Fruit fly (Drosophila melanogaster) whole organism, embryonic: ENCODE results near the gene fred.
A peak's percentile ranks its signal among the peaks of the same experiment; 100 is the strongest.

Experiments
- Antp ChIP-seq: fragments of 200-800 bp; sonication (Bioruptor generic); optimal IDR thresholded peaks from 3 replicates; lab custom pipeline; 2016; ENCODE audit warnings: missing biosample characterization, missing genetic modification characterization
- Atf3 ChIP-seq: fragments of 200-800 bp; sonication (Bioruptor generic); optimal IDR thresholded peaks from 3 replicates; lab custom pipeline; 2016; ENCODE audit warnings: missing biosample characterization, missing genetic modification characterization
- Awh ChIP-seq: fragments of 200-800 bp; sonication (Bioruptor generic); IDR thresholded peaks from 2 replicates; pipeline ENCODE4, ENCODE4 v1.3.6; 2022; ENCODE audit warnings: missing biosample characterization, missing genetic modification characterization
- BtbVII ChIP-seq: fragments of 200-800 bp; sonication (Bioruptor generic); optimal IDR thresholded peaks from 3 replicates; lab custom pipeline; 2017; ENCODE audit warnings: missing biosample characterization, mild to moderate bottlenecking, missing genetic modification characterization
- CG10209 ChIP-seq: fragments of 200-800 bp; sonication (Bioruptor generic); optimal IDR thresholded peaks from 3 replicates; lab custom pipeline; 2017; ENCODE audit warnings: missing biosample characterization, mild to moderate bottlenecking, missing genetic modification characterization, missing genetic modification reagents
- CG10979 ChIP-seq: fragments of 200-800 bp; sonication (Bioruptor generic); optimal IDR thresholded peaks from 2 replicates; lab custom pipeline; 2018; ENCODE audit warnings: missing biosample characterization, mild to moderate bottlenecking, missing genetic modification characterization, moderate library complexity
- CG11723 ChIP-seq: fragments of 200-800 bp; sonication (Bioruptor generic); optimal IDR thresholded peaks from 2 replicates; lab custom pipeline; 2017; ENCODE audit warnings: missing biosample characterization, mild to moderate bottlenecking, missing genetic modification characterization
- CG12236 ChIP-seq: fragments of 200-800 bp; sonication (Bioruptor generic); optimal IDR thresholded peaks from 2 replicates; lab custom pipeline; 2016; ENCODE audit warnings: missing biosample characterization, missing genetic modification characterization
- CG12744 ChIP-seq: fragments of 200-800 bp; sonication (Bioruptor generic); optimal IDR thresholded peaks from 2 replicates; lab custom pipeline; 2016; ENCODE audit warnings: missing biosample characterization, missing genetic modification characterization
- CG12769 ChIP-seq: fragments of 200-800 bp; sonication (Bioruptor generic); optimal IDR thresholded peaks from 2 replicates; lab custom pipeline; 2019; ENCODE audit warnings: missing biosample characterization, mild to moderate bottlenecking, missing genetic modification characterization, moderate library complexity
- CG13894 ChIP-seq: fragments of 200-800 bp; sonication (Bioruptor generic); optimal IDR thresholded peaks from 3 replicates; lab custom pipeline; 2018; ENCODE audit warnings: missing biosample characterization, mild to moderate bottlenecking, missing genetic modification characterization, moderate library complexity
- CG14710 ChIP-seq: fragments of 200-800 bp; sonication (Bioruptor generic); optimal IDR thresholded peaks from 3 replicates; lab custom pipeline; 2019; ENCODE audit warnings: missing biosample characterization, mild to moderate bottlenecking, missing genetic modification characterization, moderate library complexity
- CG1602 ChIP-seq: fragments of 200-800 bp; sonication (Bioruptor generic); optimal IDR thresholded peaks from 3 replicates; lab custom pipeline; 2016; ENCODE audit warnings: missing biosample characterization, missing genetic modification characterization
- CG16779 ChIP-seq: fragments of 200-800 bp; sonication (Bioruptor generic); IDR thresholded peaks from 2 replicates; pipeline ENCODE4 v1.3.6; 2022; ENCODE audit warnings: missing biosample characterization, missing genetic modification characterization
- CG16813 ChIP-seq: fragments of 200-800 bp; sonication (Bioruptor generic); IDR thresholded peaks from 3 replicates; pipeline ENCODE4 v1.3.6; 2022; ENCODE audit warnings: missing biosample characterization, missing genetic modification characterization; ENCODE audit not compliant: partially characterized antibody
- CG16863 ChIP-seq: fragments of 200-800 bp; sonication (Bioruptor generic); optimal IDR thresholded peaks from 3 replicates; lab custom pipeline; 2016; ENCODE audit warnings: missing biosample characterization, missing genetic modification characterization
- CG2116 ChIP-seq: fragments of 200-800 bp; sonication (Bioruptor generic); optimal IDR thresholded peaks from 3 replicates; lab custom pipeline; 2018; ENCODE audit warnings: missing biosample characterization, mild to moderate bottlenecking, missing genetic modification characterization
- CG30431 ChIP-seq: fragments of 200-800 bp; sonication (Bioruptor generic); optimal IDR thresholded peaks from 2 replicates; lab custom pipeline; 2017; ENCODE audit warnings: missing biosample characterization, missing genetic modification characterization
- CG33557 ChIP-seq: fragments of 200-800 bp; sonication (Bioruptor generic); optimal IDR thresholded peaks from 2 replicates; lab custom pipeline; 2019; ENCODE audit warnings: missing biosample characterization, mild to moderate bottlenecking, missing genetic modification characterization, moderate library complexity
- CG3407 ChIP-seq: fragments of 200-800 bp; sonication (Bioruptor generic); optimal IDR thresholded peaks from 2 replicates; lab custom pipeline; 2018; ENCODE audit warnings: missing biosample characterization, mild to moderate bottlenecking, missing genetic modification characterization
- CG4424 ChIP-seq: fragments of 200-800 bp; sonication (Bioruptor generic); optimal IDR thresholded peaks from 3 replicates; lab custom pipeline; 2016; ENCODE audit warnings: missing biosample characterization, missing genetic modification characterization
- CG6254 ChIP-seq: fragments of 200-800 bp; sonication (Bioruptor generic); optimal IDR thresholded peaks from 3 replicates; lab custom pipeline; 2017; ENCODE audit warnings: mild to moderate bottlenecking, missing biosample characterization, missing genetic modification reagents, missing genetic modification characterization
- CG8290 ChIP-seq, 3 experiments: fragments of 200-800 bp; sonication (Bioruptor generic); optimal IDR thresholded peaks; 2 replicates each; lab custom pipeline; 2016 to 2019; ENCODE audit warnings: missing biosample characterization in 3 of 3, missing genetic modification characterization in 3 of 3, mild to moderate bottlenecking in 2 of 3, moderate library complexity in 1 of 3
- Chrac-16 ChIP-seq: fragments of 200-800 bp; sonication (Bioruptor generic); optimal IDR thresholded peaks from 3 replicates; lab custom pipeline; 2016; ENCODE audit warnings: missing biosample characterization, missing genetic modification characterization
- CrebB ChIP-seq: fragments of 200-800 bp; sonication (Bioruptor generic); optimal IDR thresholded peaks from 3 replicates; lab custom pipeline; 2018; ENCODE audit warnings: missing biosample characterization, mild to moderate bottlenecking, missing genetic modification characterization
- E2f1 ChIP-seq: fragments of 200-800 bp; sonication (Bioruptor generic); IDR thresholded peaks from 2 replicates; pipeline ENCODE4 v1.3.6; 2022; ENCODE audit warnings: missing biosample characterization, missing genetic modification characterization
- E2f2 ChIP-seq: fragments of 200-800 bp; sonication (Bioruptor generic); IDR thresholded peaks from 2 replicates; pipeline ENCODE4 v1.3.6; 2022; ENCODE audit warnings: missing biosample characterization, missing genetic modification characterization
- Ets97D ChIP-seq: fragments of 200-800 bp; sonication (Bioruptor generic); optimal IDR thresholded peaks from 3 replicates; lab custom pipeline; 2016; ENCODE audit warnings: missing biosample characterization, missing genetic modification characterization
- HmgD ChIP-seq: fragments of 200-800 bp; sonication (Bioruptor generic); optimal IDR thresholded peaks from 3 replicates; lab custom pipeline; 2016; ENCODE audit warnings: missing biosample characterization, missing genetic modification characterization
- Hmr ChIP-seq: fragments of 200-800 bp; sonication (Bioruptor generic); optimal IDR thresholded peaks from 3 replicates; lab custom pipeline; 2017; ENCODE audit warnings: mild to moderate bottlenecking, missing biosample characterization, missing genetic modification reagents, missing genetic modification characterization
- Hr3 ChIP-seq: fragments of 200-800 bp; sonication (Bioruptor generic); optimal IDR thresholded peaks from 3 replicates; lab custom pipeline; 2016; ENCODE audit warnings: missing biosample characterization, missing genetic modification characterization
- Hr51 ChIP-seq, 2 experiments: fragments of 200-800 bp; sonication (Bioruptor generic); optimal IDR thresholded peaks; 2 replicates in 1 of 2; 3 replicates in 1 of 2; lab custom pipeline; 2016 to 2018; ENCODE audit warnings: missing biosample characterization in 2 of 2, missing genetic modification characterization in 2 of 2, mild to moderate bottlenecking in 1 of 2, moderate library complexity in 1 of 2
- Mad ChIP-seq: fragments of 200-800 bp; sonication (Bioruptor generic); optimal IDR thresholded peaks from 2 replicates; lab custom pipeline; 2016; ENCODE audit warnings: missing biosample characterization, missing genetic modification characterization
- Mrtf ChIP-seq: fragments of 200-800 bp; sonication (Bioruptor generic); IDR thresholded peaks from 3 replicates; pipeline ENCODE4 v1.3.6; 2022; ENCODE audit warnings: missing biosample characterization, missing genetic modification characterization
- NfI ChIP-seq: fragments of 200-800 bp; sonication (Bioruptor generic); optimal IDR thresholded peaks from 3 replicates; lab custom pipeline; 2018; ENCODE audit warnings: missing biosample characterization, mild to moderate bottlenecking, missing genetic modification characterization, moderate library complexity
- Optix ChIP-seq: fragments of 200-800 bp; sonication (Bioruptor generic); IDR thresholded peaks from 3 replicates; pipeline ENCODE4 v1.3.6; 2022; ENCODE audit warnings: missing biosample characterization, missing genetic modification characterization
- Taf1 ChIP-seq: fragments of 200-800 bp; sonication (Bioruptor generic); IDR thresholded peaks from 2 replicates; pipeline ENCODE4 v1.3.6; 2022; ENCODE audit warnings: missing biosample characterization, missing genetic modification characterization
- Vsx1 ChIP-seq: fragments of 200-800 bp; sonication (Bioruptor generic); optimal IDR thresholded peaks from 2 replicates; lab custom pipeline; 2017; ENCODE audit warnings: missing biosample characterization, mild to moderate bottlenecking, missing genetic modification characterization, missing genetic modification reagents
- btn ChIP-seq: fragments of 200-800 bp; sonication (Bioruptor generic); optimal IDR thresholded peaks from 2 replicates; lab custom pipeline; 2016; ENCODE audit warnings: missing biosample characterization, missing genetic modification characterization
- chinmo ChIP-seq: fragments of 200-800 bp; sonication (Bioruptor generic); IDR thresholded peaks from 4 replicates; pipeline ENCODE4 v1.3.6; 2022; ENCODE audit warnings: missing biosample characterization, missing genetic modification characterization; ENCODE audit not compliant: partially characterized antibody
- danr ChIP-seq: fragments of 200-800 bp; sonication (Bioruptor generic); IDR thresholded peaks from 2 replicates; pipeline ENCODE4 v1.3.6; 2022; ENCODE audit warnings: missing biosample characterization, missing genetic modification characterization
- esg ChIP-seq: fragments of 200-800 bp; sonication (Bioruptor generic); conservative IDR thresholded peaks from 2 replicates; pipeline ENCODE4 v1.3.6; 2022; ENCODE audit warnings: missing biosample characterization, missing genetic modification characterization
- klu ChIP-seq: fragments of 200-800 bp; sonication (Bioruptor generic); IDR thresholded peaks from 2 replicates; pipeline ENCODE4 v1.3.6; 2022; ENCODE audit warnings: missing biosample characterization, missing genetic modification characterization
- lmd ChIP-seq: fragments of 200-800 bp; sonication (Bioruptor generic); IDR thresholded peaks from 2 replicates; pipeline ENCODE4 v1.3.6; 2022; ENCODE audit warnings: missing biosample characterization, missing genetic modification characterization
- nom ChIP-seq: fragments of 200-800 bp; sonication (Bioruptor generic); optimal IDR thresholded peaks from 2 replicates; lab custom pipeline; 2017; ENCODE audit warnings: missing biosample characterization, missing genetic modification characterization, mild to moderate bottlenecking, moderate library complexity, missing genetic modification reagents
- pan ChIP-seq, 4 experiments: fragments of >200 bp in 3 of 4; fragments of 200-800 bp in 1 of 4; sonication (Bioruptor generic) in 1 of 4; optimal IDR thresholded peaks in 3 of 4; IDR thresholded peaks in 1 of 4; 2 replicates each; pipeline versions ENCODE4 v1.3.6 to Lab custom; 2017 to 2022; ENCODE audit warnings: missing biosample characterization in 2 of 4, missing genetic modification characterization in 2 of 4, mixed read lengths in 1 of 4
- pnt ChIP-seq: fragments of 200-800 bp; sonication (Bioruptor generic); optimal IDR thresholded peaks from 3 replicates; lab custom pipeline; 2016; ENCODE audit warnings: missing biosample characterization, missing genetic modification characterization
- ssp ChIP-seq: fragments of 200-800 bp; sonication (Bioruptor generic); IDR thresholded peaks from 2 replicates; pipeline ENCODE4 v1.3.6; 2022; ENCODE audit warnings: missing biosample characterization, missing genetic modification characterization
- tna ChIP-seq: fragments of 200-800 bp; sonication (Bioruptor generic); IDR thresholded peaks from 2 replicates; pipeline ENCODE4 v1.3.6; 2022; ENCODE audit warnings: missing biosample characterization, missing genetic modification characterization; ENCODE audit not compliant: partially characterized antibody
- zen ChIP-seq: fragments of 200-800 bp; sonication (Bioruptor generic); optimal IDR thresholded peaks from 3 replicates; lab custom pipeline; 2018; ENCODE audit warnings: missing biosample characterization, mild to moderate bottlenecking, missing genetic modification characterization, moderate library complexity

Gene fred

dm6 chr2L:3861388-3861787 lies 130.1 kb downstream of the fred start (continued):
- no peak for TF ChIP-seq CG3407
- peak; percentile 84 for TF ChIP-seq CG10979 (tag; lab: Kevin White, UChicago)
- TF ChIP-seq Chrac-16 (GFP tag; lab: Kevin White, UChicago) = peak; percentile 72
- no peak for TF ChIP-seq esg (GFP tag; lab: Robert Waterston, UW)
- no peak for TF ChIP-seq HmgD (GFP tag; lab: Kevin White, UChicago)
- no peak for TF ChIP-seq Vsx1 (GFP tag; lab: Kevin White, UChicago)
- no peak for TF ChIP-seq CG12236 (GFP tag; lab: Kevin White, UChicago)
- TF ChIP-seq Antp (GFP tag; lab: Kevin White, UChicago) = peak; percentile 9
- peak; percentile 17 for TF ChIP-seq CG30431 (GFP tag; lab: Kevin White, UChicago)
- peak in 1 of 2 experiments; percentile 54 for TF ChIP-seq Hr51 (GFP tag; optimal IDR thresholded peaks at IDR 0.05; lab: Kevin White, UChicago)
- TF ChIP-seq btn (GFP tag; lab: Kevin White, UChicago) = peak; percentile 30
- no peak for TF ChIP-seq pan (optimal IDR thresholded peaks at IDR 0.05; lab: Kevin White, UChicago)
- TF ChIP-seq pan (GFP tag; optimal IDR thresholded peaks at IDR 0.05 in 1 of 2, IDR thresholded peaks at IDR 0.05 in 1 of 2) = no peak
- TF ChIP-seq Atf3 (GFP tag; lab: Kevin White, UChicago) = peak; percentile 17
- TF ChIP-seq NfI (GFP tag; lab: Kevin White, UChicago) = no peak
- no peak for TF ChIP-seq CG12769 (tag; lab: Kevin White, UChicago)
- TF ChIP-seq klu = no peak
- TF ChIP-seq zen (tag; lab: Kevin White, UChicago) = peak; percentile 96
- TF ChIP-seq Taf1 = no peak
- no peak for TF ChIP-seq danr (GFP tag; lab: Robert Waterston, UW)
- peak; percentile 33 for TF ChIP-seq nom (GFP tag; lab: Kevin White, UChicago)
- TF ChIP-seq CG4424 = peak; percentile 43
- TF ChIP-seq CrebB = no peak
- TF ChIP-seq pnt (GFP tag; lab: Kevin White, UChicago) = peak; percentile 35
- TF ChIP-seq E2f1 = no peak
- no peak for TF ChIP-seq Optix
- TF ChIP-seq Mad (GFP tag; lab: Kevin White, UChicago) = no peak
- TF ChIP-seq Mrtf (GFP tag; lab: Robert Waterston, UW) = no peak
- peak; percentile 29 for TF ChIP-seq CG8290 (GFP tag; optimal IDR thresholded peaks at IDR 0.05; lab: Kevin White, UChicago)
- TF ChIP-seq CG8290 (tag; optimal IDR thresholded peaks at IDR 0.05; lab: Kevin White, UChicago) = no peak
- TF ChIP-seq CG6254 (GFP tag; lab: Kevin White, UChicago) = no peak
- TF ChIP-seq Awh = no peak
- TF ChIP-seq CG1602 (GFP tag; lab: Kevin White, UChicago) = peak; percentile 61
- peak; percentile 10 for TF ChIP-seq Hr3 (GFP tag; lab: Kevin White, UChicago)
- peak; percentile 48 for TF ChIP-seq CG10209
- TF ChIP-seq CG2116 = no peak
- no peak for TF ChIP-seq ssp (GFP tag; lab: Robert Waterston, UW)
- peak; percentile 49 for TF ChIP-seq CG16863 (GFP tag; lab: Kevin White, UChicago)
- TF ChIP-seq CG12744 = peak; percentile 19
- no peak for TF ChIP-seq E2f2 (GFP tag; lab: Robert Waterston, UW)
- TF ChIP-seq CG11723 (GFP tag; lab: Kevin White, UChicago) = no peak
- no peak for TF ChIP-seq CG13894
- peak; percentile 56 for TF ChIP-seq CG14710
- TF ChIP-seq CG16779 (GFP tag; lab: Robert Waterston, UW) = no peak
- no peak for TF ChIP-seq Ets97D (GFP tag; lab: Kevin White, UChicago)
- no peak for TF ChIP-seq chinmo
- TF ChIP-seq CG16813 (GFP tag; lab: Robert Waterston, UW) = no peak
- peak; percentile 27; the same call in 1 of the 2 replicates for TF ChIP-seq lmd (GFP tag; lab: Robert Waterston, UW)
- TF ChIP-seq BtbVII (GFP tag; lab: Kevin White, UChicago) = no peak
- no peak for TF ChIP-seq tna (GFP tag; lab: Robert Waterston, UW)
- peak; percentile 84 for TF ChIP-seq CG33557 (GFP tag; lab: Kevin White, UChicago)
- TF ChIP-seq Hmr = no peak
